Fruit fly (Drosophila melanogaster): Measurements from ENCODE around the gene CG31220.

CG31220 gene

dm6 chr3R:19671223-19671991 lies 23.1 kb downstream of the CG31220 start, which contains the start of gene Naam:
Gene Naam (plus strand): TSS chr3R:19671450.
- TF ChIP-seq CTCF (optimal IDR thresholded peaks at IDR 0.05) (no peak), CG8478 (optimal IDR thresholded peaks at IDR 0.05) (no peak)

- TF ChIP-seq CG8478 (optimal IDR thresholded peaks at IDR 0.05) (no peak), CTCF (optimal IDR thresholded peaks at IDR 0.05) (no peak)
Observed at dm6 chr3R:19672136-19672535, 23.8 kb downstream of the CG31220 start.

- TF ChIP-seq CG8478 (optimal IDR thresholded peaks at IDR 0.05) (no peak), CTCF (optimal IDR thresholded peaks at IDR 0.05) (no peak)
Observed at dm6 chr3R:19672905-19673304, 24.6 kb downstream of the CG31220 start.

dm6 chr3R:19679832-19680231 lies 31.5 kb downstream of the CG31220 start:
- TF ChIP-seq CTCF (optimal IDR thresholded peaks at IDR 0.05) (peak in 1 of 2 experiments; percentile 27), CG8478 (optimal IDR thresholded peaks at IDR 0.05) (no peak)

- TF ChIP-seq CTCF (optimal IDR thresholded peaks at IDR 0.05) = no peak
- no peak for TF ChIP-seq CG8478 (optimal IDR thresholded peaks at IDR 0.05)
Observed at dm6 chr3R:19682424-19682823, 34.1 kb downstream of the CG31220 start.

Measured in S2 (cell line).